Worm (Caenorhabditis elegans) whole organism, late embryonic: ENCODE measurements around the gene acr-12.

Source experiments
- ama-1 ChIP-seq: fragments of 150-350 bp; optimal IDR thresholded peaks from 2 replicates; lab custom pipeline; 2014
- ceh-22 ChIP-seq: sonication (generic microtip); optimal IDR thresholded peaks from 2 replicates; lab custom pipeline; 2017; ENCODE audit warnings: missing biosample characterization, missing genetic modification characterization
- ceh-6 ChIP-seq: fragments of 200-800 bp; sonication (Bioruptor generic); optimal IDR thresholded peaks from 2 replicates; lab custom pipeline; 2018; ENCODE audit warnings: mild to moderate bottlenecking, missing genetic modification characterization, missing compliant biosample characterization
- ceh-9 ChIP-seq: sonication (generic microtip); optimal IDR thresholded peaks from 2 replicates; lab custom pipeline; 2016; ENCODE audit warnings: mild to moderate bottlenecking, missing genetic modification characterization, inconsistent platforms, missing compliant biosample characterization
- elt-2 ChIP-seq: sonication (generic microtip); optimal IDR thresholded peaks from 2 replicates; lab custom pipeline; 2016; ENCODE audit warnings: missing genetic modification reagents, missing genetic modification characterization, missing compliant biosample characterization
- elt-4 ChIP-seq: sonication (generic microtip); optimal IDR thresholded peaks from 2 replicates; lab custom pipeline; 2016; ENCODE audit warnings: missing genetic modification characterization, missing compliant biosample characterization
- eyg-1 ChIP-seq: sonication (generic microtip); optimal IDR thresholded peaks from 2 replicates; lab custom pipeline; 2016; ENCODE audit warnings: missing genotype, missing genetic modification characterization, missing compliant biosample characterization
- fkh-10 ChIP-seq: fragments of 150-350 bp; optimal IDR thresholded peaks from 2 replicates; lab custom pipeline; 2014; ENCODE audit warnings: missing biosample characterization, missing genetic modification reagents, missing genetic modification characterization
- gmeb-2 ChIP-seq: sonication (generic microtip); optimal IDR thresholded peaks from 2 replicates; lab custom pipeline; 2016; ENCODE audit warnings: missing genetic modification characterization, inconsistent platforms, missing compliant biosample characterization
- nfya-1 ChIP-seq: sonication (generic microtip); optimal IDR thresholded peaks from 2 replicates; lab custom pipeline; 2017; ENCODE audit warnings: missing genetic modification characterization, mild to moderate bottlenecking, missing compliant biosample characterization, antibody characterized with exemption, moderate library complexity
- nhr-11 ChIP-seq: fragments of 150-350 bp; optimal IDR thresholded peaks from 2 replicates; lab custom pipeline; 2014; ENCODE audit warnings: missing biosample characterization, missing genetic modification characterization
- ref-2 ChIP-seq: sonication (generic microtip); optimal IDR thresholded peaks from 2 replicates; lab custom pipeline; 2016; ENCODE audit warnings: missing genetic modification characterization, missing compliant biosample characterization
- tbx-2 ChIP-seq: sonication (generic microtip); optimal IDR thresholded peaks from 2 replicates; lab custom pipeline; 2016; ENCODE audit warnings: missing genetic modification characterization, missing compliant biosample characterization
- unc-3 ChIP-seq, 2 experiments: fragments of 200-800 bp in 1 of 2; sonication (Bioruptor generic) in 1 of 2; sonication (generic microtip) in 1 of 2; conservative IDR thresholded peaks in 1 of 2; optimal IDR thresholded peaks in 1 of 2; 2 replicates each; pipeline versions ENCODE4 v1.3.6 to Lab custom; 2016 to 2022; ENCODE audit warnings: missing compliant biosample characterization in 2 of 2, missing genetic modification characterization in 2 of 2, missing genetic modification reagents in 1 of 2

DNA sequence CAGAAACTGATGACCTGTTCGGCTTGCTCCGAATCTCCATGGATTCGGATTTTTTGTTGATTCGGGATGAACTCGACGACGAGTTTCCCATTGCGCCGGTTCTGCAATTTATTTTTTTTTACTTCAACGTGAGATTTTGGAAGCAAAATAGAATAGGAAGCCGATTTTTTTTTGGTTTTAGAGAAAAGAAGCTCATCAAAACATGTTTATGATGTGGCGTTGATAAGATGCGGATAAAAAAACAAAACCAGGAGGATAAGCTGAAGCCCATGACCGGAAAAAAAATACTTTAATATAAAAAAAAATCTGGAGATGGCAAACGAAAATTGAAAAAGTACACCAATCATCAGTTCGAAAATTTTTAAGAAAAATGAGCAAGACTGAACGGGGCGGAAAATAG is 23.4 kb downstream of the acr-12 start, which contains the start of gene glb-20:
- no peak for TF ChIP-seq ama-1 (lab: Kevin White, UChicago)
- TF ChIP-seq ref-2 (tag; lab: Kevin White, UChicago) = no peak
- no peak for TF ChIP-seq unc-3 (GFP tag; conservative IDR thresholded peaks at IDR 0.05; lab: Robert Waterston, UW)
- TF ChIP-seq unc-3 (tag; optimal IDR thresholded peaks at IDR 0.05; lab: Kevin White, UChicago) = no peak
- no peak for TF ChIP-seq ceh-6 (GFP tag; lab: Kevin White, UChicago)
- TF ChIP-seq gmeb-2 (tag; lab: Kevin White, UChicago) = no peak
- TF ChIP-seq nhr-11 = no peak
- no peak for TF ChIP-seq elt-2 (tag; lab: Kevin White, UChicago)
- no peak for TF ChIP-seq eyg-1 (tag; lab: Kevin White, UChicago)
- TF ChIP-seq nfya-1 = no peak
- TF ChIP-seq ceh-9 (tag; lab: Kevin White, UChicago) = no peak
- no peak for TF ChIP-seq ceh-22 (tag; lab: Kevin White, UChicago)
- TF ChIP-seq fkh-10 = no peak
- TF ChIP-seq elt-4 (tag; lab: Kevin White, UChicago) = no peak
- TF ChIP-seq tbx-2 = no peak
